Worm (Caenorhabditis elegans) whole organism, young adult: Measurements from ENCODE around the gene C08F8.3.

Experiments used
- B0019.2 ChIP-seq: fragments of 200-800 bp; sonication (Bioruptor generic); conservative IDR thresholded peaks from 2 replicates; pipeline ENCODE4 v1.3.6; 2022; ENCODE audit warnings: missing genetic modification reagents, missing genetic modification characterization, missing compliant biosample characterization
- B0261.1 ChIP-seq: sonication (generic microtip); optimal IDR thresholded peaks from 2 replicates; lab custom pipeline; 2016; ENCODE audit warnings: mild to moderate bottlenecking, missing genetic modification characterization, moderate library complexity, missing compliant biosample characterization
- F10E7.11 ChIP-seq: sonication (generic microtip); optimal IDR thresholded peaks from 2 replicates; lab custom pipeline; 2017; ENCODE audit warnings: mild to moderate bottlenecking, missing genetic modification characterization, moderate library complexity, missing compliant biosample characterization
- F23B12.7 ChIP-seq: sonication (generic microtip); optimal IDR thresholded peaks from 2 replicates; lab custom pipeline; 2017; ENCODE audit warnings: missing genetic modification characterization, mild to moderate bottlenecking, missing compliant biosample characterization, antibody characterized with exemption, moderate library complexity; ENCODE audit not compliant: insufficient read depth
- F49E8.2 ChIP-seq: sonication (generic microtip); optimal IDR thresholded peaks from 3 replicates; lab custom pipeline; 2017; ENCODE audit warnings: missing genetic modification characterization, mild to moderate bottlenecking, missing compliant biosample characterization, antibody characterized with exemption, moderate library complexity; ENCODE audit not compliant: insufficient read depth
- F55B11.4 ChIP-seq: sonication (generic microtip); optimal IDR thresholded peaks from 2 replicates; lab custom pipeline; 2016; ENCODE audit warnings: missing compliant biosample characterization, missing genetic modification characterization, borderline replicate concordance; ENCODE audit not compliant: insufficient read depth
- K11D2.4 ChIP-seq: fragments of 200-800 bp; sonication (Bioruptor generic); IDR thresholded peaks from 2 replicates; pipeline ENCODE4 v1.3.6; 2022; ENCODE audit warnings: missing genetic modification reagents, missing genetic modification characterization, missing compliant biosample characterization
- Y53F4B.3 ChIP-seq: fragments of 200-800 bp; sonication (Bioruptor generic); IDR thresholded peaks from 2 replicates; pipeline ENCODE4 v1.3.6; 2022; ENCODE audit warnings: missing genetic modification reagents, missing genetic modification characterization, missing compliant biosample characterization
- ZK185.1 ChIP-seq: sonication (generic microtip); optimal IDR thresholded peaks from 2 replicates; lab custom pipeline; 2016; ENCODE audit warnings: mild to moderate bottlenecking, missing genetic modification characterization, missing compliant biosample characterization; ENCODE audit not compliant: poor library complexity, severe bottlenecking
- aptf-2 ChIP-seq: fragments of 200-800 bp; sonication (Bioruptor generic); conservative IDR thresholded peaks from 2 replicates; pipeline ENCODE4 v1.3.6; 2022; ENCODE audit warnings: missing genetic modification reagents, missing genetic modification characterization, missing compliant biosample characterization
- athp-1 ChIP-seq: sonication (generic microtip); optimal IDR thresholded peaks from 2 replicates; lab custom pipeline; 2017; ENCODE audit warnings: mild to moderate bottlenecking, missing genetic modification characterization, missing compliant biosample characterization
- cebp-1 ChIP-seq, 2 experiments: fragments of 200-800 bp in 1 of 2; sonication (Bioruptor generic) in 1 of 2; sonication (generic microtip) in 1 of 2; IDR thresholded peaks in 1 of 2; optimal IDR thresholded peaks in 1 of 2; 2 replicates each; pipeline versions ENCODE4 v1.3.6 to Lab custom; 2017 to 2022; ENCODE audit warnings: missing compliant biosample characterization in 2 of 2, missing genetic modification characterization in 2 of 2, mild to moderate bottlenecking in 1 of 2, missing genetic modification reagents in 1 of 2, moderate library complexity in 1 of 2
- ceh-27 ChIP-seq: fragments of 200-800 bp; sonication (Bioruptor generic); optimal IDR thresholded peaks from 2 replicates; lab custom pipeline; 2018; ENCODE audit warnings: mild to moderate bottlenecking, missing genetic modification characterization, moderate library complexity, missing compliant biosample characterization
- ceh-58 ChIP-seq: fragments of 200-800 bp; sonication (Bioruptor generic); IDR thresholded peaks from 2 replicates; pipeline ENCODE4 v1.3.6; 2022; ENCODE audit warnings: missing genetic modification characterization, missing compliant biosample characterization
- ceh-79 ChIP-seq: sonication (generic microtip); optimal IDR thresholded peaks from 2 replicates; lab custom pipeline; 2017; ENCODE audit warnings: mild to moderate bottlenecking, missing genetic modification characterization, missing compliant biosample characterization
- ceh-91 ChIP-seq: fragments of 200-800 bp; sonication (Bioruptor generic); IDR thresholded peaks from 2 replicates; pipeline ENCODE4 v1.3.6; 2022; ENCODE audit warnings: missing genetic modification reagents, missing genetic modification characterization, missing compliant biosample characterization
- chd-7 ChIP-seq: sonication (generic microtip); optimal IDR thresholded peaks from 2 replicates; lab custom pipeline; 2016; ENCODE audit warnings: mild to moderate bottlenecking, missing genetic modification characterization, moderate library complexity, missing compliant biosample characterization
- egrh-3 ChIP-seq: fragments of 200-800 bp; sonication (Bioruptor generic); IDR thresholded peaks from 2 replicates; pipeline ENCODE4 v1.3.6; 2022; ENCODE audit warnings: missing genetic modification reagents, missing genetic modification characterization, missing compliant biosample characterization
- fkh-3 ChIP-seq: sonication (generic microtip); optimal IDR thresholded peaks from 2 replicates; lab custom pipeline; 2016; ENCODE audit warnings: mild to moderate bottlenecking, missing genetic modification characterization, missing compliant biosample characterization
- hlh-12 ChIP-seq: sonication (generic microtip); optimal IDR thresholded peaks from 2 replicates; lab custom pipeline; 2016; ENCODE audit warnings: missing genetic modification characterization, missing compliant biosample characterization
- let-607 ChIP-seq, 2 experiments: fragments of 200-800 bp in 1 of 2; sonication (Bioruptor generic) in 1 of 2; sonication (generic microtip) in 1 of 2; optimal IDR thresholded peaks; 2 replicates each; lab custom pipeline; 2016 to 2018; ENCODE audit warnings: mild to moderate bottlenecking in 2 of 2, missing compliant biosample characterization in 2 of 2, missing genetic modification characterization in 2 of 2, moderate library complexity in 2 of 2, missing genotype in 1 of 2
- lin-35 ChIP-seq, 3 experiments: fragments of 150-350 bp in 2 of 3; sonication (generic microtip) in 1 of 3; optimal IDR thresholded peaks; 2 replicates each; lab custom pipeline; 2014 to 2018; ENCODE audit warnings: missing biosample characterization in 3 of 3, missing genetic modification characterization in 3 of 3, missing genetic modification reagents in 3 of 3
- madf-8 ChIP-seq: fragments of 200-800 bp; sonication (Bioruptor generic); conservative IDR thresholded peaks from 2 replicates; pipeline ENCODE4 v1.3.6; 2022; ENCODE audit warnings: missing genetic modification reagents, missing genetic modification characterization, missing compliant biosample characterization
- mel-28 ChIP-seq: sonication (generic microtip); optimal IDR thresholded peaks from 2 replicates; lab custom pipeline; 2016; ENCODE audit warnings: borderline replicate concordance, mild to moderate bottlenecking, missing genetic modification characterization, missing compliant biosample characterization
- mes-4 ChIP-seq: sonication (generic microtip); optimal IDR thresholded peaks from 2 replicates; lab custom pipeline; 2016; ENCODE audit warnings: missing genotype, missing genetic modification characterization, missing compliant biosample characterization
- nfyb-1 ChIP-seq: fragments of 200-800 bp; sonication (Bioruptor generic); IDR thresholded peaks from 2 replicates; pipeline ENCODE4 v1.3.6; 2022; ENCODE audit warnings: missing genetic modification reagents, missing genetic modification characterization, missing compliant biosample characterization
- nhr-27 ChIP-seq: fragments of 200-800 bp; sonication (Bioruptor generic); optimal IDR thresholded peaks from 2 replicates; lab custom pipeline; 2018; ENCODE audit warnings: mild to moderate bottlenecking, missing genetic modification characterization, moderate library complexity, missing compliant biosample characterization
- nhr-90 ChIP-seq: sonication (generic microtip); optimal IDR thresholded peaks from 2 replicates; lab custom pipeline; 2016; ENCODE audit warnings: missing genotype, mild to moderate bottlenecking, missing genetic modification characterization, missing compliant biosample characterization
- pbrm-1 ChIP-seq: fragments of 200-800 bp; sonication (Bioruptor generic); IDR thresholded peaks from 2 replicates; pipeline ENCODE4 v1.3.6; 2022; ENCODE audit warnings: missing genetic modification reagents, missing genetic modification characterization, missing compliant biosample characterization
- rcor-1 ChIP-seq: fragments of 200-800 bp; sonication (Bioruptor generic); IDR thresholded peaks from 2 replicates; pipeline ENCODE4 v1.3.6; 2022; ENCODE audit warnings: missing genetic modification reagents, missing genetic modification characterization, missing compliant biosample characterization
- rec-8 ChIP-seq, 2 experiments: sonication (generic microtip); optimal IDR thresholded peaks; 2 replicates each; lab custom pipeline; 2016; ENCODE audit warnings: mild to moderate bottlenecking in 2 of 2, missing genetic modification characterization in 2 of 2, missing genetic modification reagents in 2 of 2, missing genotype in 2 of 2, missing biosample characterization in 1 of 2, missing compliant biosample characterization in 1 of 2, moderate library complexity in 1 of 2
- sdz-38 ChIP-seq: sonication (generic microtip); optimal IDR thresholded peaks from 2 replicates; lab custom pipeline; 2016; ENCODE audit warnings: missing genotype, missing genetic modification characterization, missing compliant biosample characterization
- somi-1 ChIP-seq: fragments of 200-800 bp; sonication (Bioruptor generic); optimal IDR thresholded peaks from 2 replicates; lab custom pipeline; 2018; ENCODE audit warnings: mild to moderate bottlenecking, missing genetic modification characterization, missing compliant biosample characterization
- sptf-2 ChIP-seq: fragments of 200-800 bp; sonication (Bioruptor generic); optimal IDR thresholded peaks from 2 replicates; lab custom pipeline; 2018; ENCODE audit warnings: mild to moderate bottlenecking, missing genetic modification characterization, missing compliant biosample characterization
- zfh-2 ChIP-seq: fragments of 200-800 bp; sonication (Bioruptor generic); conservative IDR thresholded peaks from 2 replicates; pipeline ENCODE4 v1.3.6; 2022; ENCODE audit warnings: missing genetic modification reagents, missing genetic modification characterization, missing compliant biosample characterization
- zim-3 ChIP-seq: sonication (generic microtip); optimal IDR thresholded peaks from 2 replicates; lab custom pipeline; 2017; ENCODE audit warnings: mild to moderate bottlenecking, missing genetic modification characterization, moderate library complexity, missing compliant biosample characterization
- ztf-25 ChIP-seq: fragments of 200-800 bp; sonication (Bioruptor generic); IDR thresholded peaks from 2 replicates; pipeline ENCODE4 v1.3.6; 2022; ENCODE audit warnings: missing genetic modification reagents, missing genetic modification characterization, missing compliant biosample characterization
- ztf-26 ChIP-seq: sonication (generic microtip); optimal IDR thresholded peaks from 2 replicates; lab custom pipeline; 2017; ENCODE audit warnings: missing genetic modification characterization, missing compliant biosample characterization
- ztf-28 ChIP-seq: fragments of 200-800 bp; sonication (Bioruptor generic); IDR thresholded peaks from 2 replicates; pipeline ENCODE4 v1.3.6; 2022; ENCODE audit warnings: missing genetic modification reagents, missing genetic modification characterization, missing compliant biosample characterization
- ztf-3 ChIP-seq: fragments of 200-800 bp; sonication (Bioruptor generic); optimal IDR thresholded peaks from 2 replicates; lab custom pipeline; 2018; ENCODE audit warnings: mild to moderate bottlenecking, missing genetic modification characterization, missing compliant biosample characterization

The C08F8.3 gene

DNA sequence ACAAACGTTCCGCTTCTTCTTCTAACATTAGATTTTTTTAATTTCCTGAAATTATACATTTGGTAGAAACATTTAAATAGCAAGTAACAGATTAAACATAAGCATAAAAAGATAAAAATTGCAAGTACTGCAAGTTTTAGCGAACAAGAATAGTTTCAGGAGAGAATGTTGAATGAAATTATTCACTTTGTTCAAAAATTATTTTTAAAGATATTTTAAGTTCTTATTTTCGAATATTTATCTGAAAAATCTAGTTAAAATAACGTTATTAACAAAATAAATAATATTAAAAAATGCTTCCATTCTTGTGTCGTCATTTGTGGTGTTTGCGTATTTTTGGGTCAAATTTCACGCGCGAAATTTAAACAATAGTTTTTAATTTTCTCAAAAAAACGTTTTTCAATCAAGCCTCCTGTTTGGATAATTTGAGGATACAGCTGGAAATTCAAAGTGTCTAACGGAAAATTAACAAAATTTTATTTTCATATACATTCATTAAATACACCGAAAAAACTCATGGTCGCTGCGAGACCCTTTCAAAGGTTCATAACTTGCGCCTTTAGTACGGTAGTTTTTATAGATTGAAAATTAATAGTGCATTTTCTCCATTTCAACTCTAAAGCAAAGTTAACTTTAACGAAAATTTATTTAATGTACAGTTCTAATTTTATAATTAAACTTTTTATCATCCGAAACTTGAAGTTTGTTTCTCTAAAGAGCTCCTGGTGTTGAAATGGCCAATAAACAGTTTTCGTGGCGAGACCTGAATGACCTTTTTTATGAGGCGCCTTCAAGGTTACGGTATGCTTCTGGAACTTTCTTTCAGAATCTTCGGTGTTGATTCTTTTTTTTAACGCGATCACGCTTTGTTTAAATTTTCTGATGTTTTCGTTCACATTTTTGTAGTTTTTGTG, 12.3 kb upstream of the C08F8.3 start, which contains the start of gene skih-2 (continued):
- no peak for TF ChIP-seq F23B12.7 (tag; lab: Kevin White, UChicago)
- TF ChIP-seq ztf-26 (tag; lab: Kevin White, UChicago), result no peak
- TF ChIP-seq pbrm-1 (GFP tag; lab: Robert Waterston, UW), result no peak
- no peak for TF ChIP-seq ztf-3
- peak; percentile 66 for TF ChIP-seq F49E8.2 (tag; lab: Kevin White, UChicago)
- no peak for TF ChIP-seq F55B11.4 (tag; lab: Kevin White, UChicago)
- TF ChIP-seq let-607 (tag; optimal IDR thresholded peaks at IDR 0.05; lab: Kevin White, UChicago), result no peak
- TF ChIP-seq ceh-79 (tag; lab: Kevin White, UChicago), result no peak
- no peak for TF ChIP-seq nhr-90
- TF ChIP-seq zim-3 (tag; lab: Kevin White, UChicago), result no peak
- TF ChIP-seq aptf-2, result no peak
- TF ChIP-seq nfyb-1, result peak; percentile 45; the same call in 1 of the 2 replicates
- TF ChIP-seq fkh-3 (tag; lab: Kevin White, UChicago), result no peak
- peak in 1 of 3 experiments; percentile 81 for TF ChIP-seq lin-35 (GFP tag; optimal IDR thresholded peaks at IDR 0.05; lab: Kevin White, UChicago)
- no peak for TF ChIP-seq ztf-28
- no peak for TF ChIP-seq Y53F4B.3
- no peak for TF ChIP-seq sptf-2 (GFP tag; lab: Kevin White, UChicago)
- TF ChIP-seq ztf-25 (GFP tag; lab: Robert Waterston, UW), result no peak
- TF ChIP-seq sdz-38, result no peak
- TF ChIP-seq nhr-27, result no peak
- TF ChIP-seq hlh-12 (tag; lab: Kevin White, UChicago), result no peak
- TF ChIP-seq mes-4, result no peak
- no peak for TF ChIP-seq zfh-2 (GFP tag; lab: Robert Waterston, UW)
- TF ChIP-seq ceh-27 (GFP tag; lab: Kevin White, UChicago), result no peak

- TF ChIP-seq F49E8.2 (tag; lab: Kevin White, UChicago), result no peak
- TF ChIP-seq egrh-3 (GFP tag; lab: Robert Waterston, UW), result no peak
- TF ChIP-seq B0019.2 (GFP tag; lab: Robert Waterston, UW), result no peak
- no peak for TF ChIP-seq chd-7 (tag; lab: Kevin White, UChicago)
- TF ChIP-seq ceh-91, result no peak
- no peak for TF ChIP-seq somi-1 (GFP tag; lab: Kevin White, UChicago)
- no peak for TF ChIP-seq F10E7.11 (tag; lab: Kevin White, UChicago)
- no peak for TF ChIP-seq nfyb-1
- TF ChIP-seq cebp-1 (GFP tag; IDR thresholded peaks at IDR 0.05; lab: Robert Waterston, UW), result no peak
- TF ChIP-seq cebp-1 (tag; optimal IDR thresholded peaks at IDR 0.05; lab: Kevin White, UChicago), result no peak
- no peak for TF ChIP-seq lin-35 (GFP tag; optimal IDR thresholded peaks at IDR 0.05; lab: Kevin White, UChicago)
- no peak for TF ChIP-seq ZK185.1 (tag; lab: Kevin White, UChicago)
- no peak for TF ChIP-seq madf-8 (GFP tag; lab: Robert Waterston, UW)
- TF ChIP-seq ceh-58 (GFP tag; lab: Robert Waterston, UW), result no peak
- no peak for TF ChIP-seq ceh-79 (tag; lab: Kevin White, UChicago)
- TF ChIP-seq mel-28 (tag; lab: Kevin White, UChicago), result no peak
- no peak for TF ChIP-seq B0261.1 (tag; lab: Kevin White, UChicago)
- no peak for TF ChIP-seq rcor-1
- no peak for TF ChIP-seq K11D2.4
- TF ChIP-seq athp-1, result no peak
- TF ChIP-seq rec-8 (tag; optimal IDR thresholded peaks at IDR 0.05; lab: Kevin White, UChicago), result no peak
- TF ChIP-seq, all 124 proteins: peak for 0
These were observed 11.7 kb upstream of the C08F8.3 start, which contains the start of gene F01G4.4 for ce11 chrIV:11143228-11143444. F01G4.4 (plus strand) TSS chrIV:11143345.
